6 worm cellular contexts compared by ENCODE assay signal in genomic region chrIV:1405780-1406179, ce11.
TF ChIP-seq lines count a peak whose summit lies in the region.

No protein-coding gene starts in this region.

TF ChIP-seq in whole organism, L1 larva, 84 proteins besides CTCF, POLR2A, EP300 and RAD21:
- TF ChIP-seq blmp-1 (tag; optimal IDR thresholded peaks at IDR 0.05; lab: Kevin White, UChicago) (peak; percentile 16), unc-30 (tag; optimal IDR thresholded peaks at IDR 0.05; lab: Kevin White, UChicago) (no peak), elt-3 (tag; optimal IDR thresholded peaks at IDR 0.05; lab: Kevin White, UChicago) (peak in 5 of 6 experiments; percentile 7 to 92 (median 85)), dpl-1 (GFP tag; optimal IDR thresholded peaks at IDR 0.05; lab: Kevin White, UChicago) (no peak), grh-1 (GFP tag; IDR thresholded peaks at IDR 0.05; lab: Robert Waterston, UW) (no peak)

TF ChIP-seq in whole organism, L2 larva, 48 proteins besides CTCF, POLR2A, EP300 and RAD21:
- TF ChIP-seq fos-1 (tag; optimal IDR thresholded peaks at IDR 0.05; lab: Kevin White, UChicago) = peak; percentile 35
- TF ChIP-seq peb-1 (tag; optimal IDR thresholded peaks at IDR 0.05; lab: Kevin White, UChicago) = no peak

TF ChIP-seq in whole organism, L3 larva, 47 proteins besides CTCF, POLR2A, EP300 and RAD21:
- no peak for TF ChIP-seq nhr-12 (tag; optimal IDR thresholded peaks at IDR 0.05; lab: Kevin White, UChicago)
- TF ChIP-seq elt-2 (tag; optimal IDR thresholded peaks at IDR 0.05; lab: Kevin White, UChicago) = peak; percentile 47
- peak in 1 of 3 experiments; percentile 79 for TF ChIP-seq elt-3 (tag; optimal IDR thresholded peaks at IDR 0.05; lab: Kevin White, UChicago)
- no peak for TF ChIP-seq mdl-1 (tag; optimal IDR thresholded peaks at IDR 0.05; lab: Kevin White, UChicago)
- TF ChIP-seq nhr-25 (tag; optimal IDR thresholded peaks at IDR 0.05; lab: Kevin White, UChicago) = no peak

TF ChIP-seq in whole organism, L4 larva, 104 proteins besides CTCF, POLR2A, EP300 and RAD21 (continues in another document):
- TF ChIP-seq dmd-6 (GFP tag; IDR thresholded peaks at IDR 0.05; lab: Robert Waterston, UW) (peak; percentile 45; the same call in 1 of the 2 replicates), nhr-48 (tag; optimal IDR thresholded peaks at IDR 0.05; lab: Kevin White, UChicago) (peak; percentile 20), Y48G9A.11 (GFP tag; IDR thresholded peaks at IDR 0.05; lab: Robert Waterston, UW) (no peak), php-3 (GFP tag; IDR thresholded peaks at IDR 0.05; lab: Robert Waterston, UW) (no peak), ceh-28 (tag; optimal IDR thresholded peaks at IDR 0.05; lab: Kevin White, UChicago) (no peak), nhr-102 (tag; optimal IDR thresholded peaks at IDR 0.05; lab: Kevin White, UChicago) (no peak), pha-4 (GFP tag; IDR thresholded peaks at IDR 0.05; lab: Robert Waterston, UW) (no peak), pha-4 (tag; optimal IDR thresholded peaks at IDR 0.05; lab: Kevin White, UChicago) (no peak), aha-1 (tag; lab: Kevin White, UChicago) (peak; percentile 36), lsy-2 (tag; optimal IDR thresholded peaks at IDR 0.05; lab: Kevin White, UChicago) (peak in 1 of 2 experiments; percentile 3), mdt-29 (GFP tag; IDR thresholded peaks at IDR 0.05; lab: Robert Waterston, UW) (no peak), zfp-2 (tag; optimal IDR thresholded peaks at IDR 0.05; lab: Kevin White, UChicago) (no peak), mes-2 (tag; optimal IDR thresholded peaks at IDR 0.05; lab: Kevin White, UChicago; ENCODE audit: poor library complexity, severe bottlenecking) (no peak), tra-1 (GFP tag; IDR thresholded peaks at IDR 0.05; lab: Robert Waterston, UW) (no peak), madf-9 (GFP tag; conservative IDR thresholded peaks at IDR 0.05; lab: Robert Waterston, UW) (no peak), madf-5 (GFP tag; IDR thresholded peaks at IDR 0.05; lab: Robert Waterston, UW) (no peak), ces-1 (GFP tag; optimal IDR thresholded peaks at IDR 0.05; lab: Kevin White, UChicago) (no peak), hmg-1.1 (GFP tag; IDR thresholded peaks at IDR 0.05; lab: Robert Waterston, UW) (no peak), unc-130 (GFP tag; optimal IDR thresholded peaks at IDR 0.05; lab: Kevin White, UChicago) (no peak), lir-3 (tag; optimal IDR thresholded peaks at IDR 0.05; lab: Kevin White, UChicago) (no peak), nhr-6 (tag; optimal IDR thresholded peaks at IDR 0.05; lab: Kevin White, UChicago) (no peak), spr-3 (GFP tag; optimal IDR thresholded peaks at IDR 0.05; lab: Kevin White, UChicago) (no peak), nhr-111 (GFP tag; optimal IDR thresholded peaks at IDR 0.05; lab: Kevin White, UChicago) (no peak), zip-11 (GFP tag; IDR thresholded peaks at IDR 0.05; lab: Robert Waterston, UW) (no peak), nhr-28 (tag; optimal IDR thresholded peaks at IDR 0.05; lab: Kevin White, UChicago) (peak; percentile 38), lin-15B (tag; optimal IDR thresholded peaks at IDR 0.05; lab: Kevin White, UChicago) (no peak), attf-4 (tag; optimal IDR thresholded peaks at IDR 0.05; lab: Kevin White, UChicago) (no peak), D1046.2 (GFP tag; IDR thresholded peaks at IDR 0.05; lab: Robert Waterston, UW) (no peak)

TF ChIP-seq in whole organism, late embryonic, 69 proteins besides CTCF, POLR2A, EP300 and RAD21:
- peak; percentile 69 for TF ChIP-seq elt-2 (tag; optimal IDR thresholded peaks at IDR 0.05; lab: Kevin White, UChicago)
- TF ChIP-seq ceh-2 (tag; optimal IDR thresholded peaks at IDR 0.05; lab: Kevin White, UChicago) = no peak

TF ChIP-seq in whole organism, young adult, 124 proteins besides CTCF, POLR2A, EP300 and RAD21:
- no peak for TF ChIP-seq F57A8.1 (GFP tag; optimal IDR thresholded peaks at IDR 0.05; lab: Kevin White, UChicago)
- TF ChIP-seq nhr-80 (tag; optimal IDR thresholded peaks at IDR 0.05; lab: Kevin White, UChicago) = peak; percentile 26
- TF ChIP-seq nfya-2 (GFP tag; IDR thresholded peaks at IDR 0.05; lab: Robert Waterston, UW) = no peak
